Fruit fly (Drosophila melanogaster): Measurements from ENCODE around the gene Mcm3.

Mcm3 gene

dm6 chrX:5322459-5322883, 1.2 kb upstream of the Mcm3 start, which contains the start of gene Rnp4F (continued):
- no peak for TF ChIP-seq CG3838 (GFP tag; optimal IDR thresholded peaks at IDR 0.05)
- peak; percentile 91 for TF ChIP-seq BEAF-32 (GFP tag; optimal IDR thresholded peaks at IDR 0.05)
- no peak for TF ChIP-seq dmrt99B (tag; optimal IDR thresholded peaks at IDR 0.05)
- TF ChIP-seq CG14014 (GFP tag; IDR thresholded peaks at IDR 0.05) = peak; percentile 57; the same call in 1 of the 2 replicates
- peak; percentile 69 for TF ChIP-seq Hsf (GFP tag; optimal IDR thresholded peaks at IDR 0.05)
- TF ChIP-seq kay (GFP tag; optimal IDR thresholded peaks at IDR 0.05) = peak; percentile 56
- TF ChIP-seq Hr3 (GFP tag; optimal IDR thresholded peaks at IDR 0.05) = peak; percentile 67
- peak; percentile 42 for TF ChIP-seq CG13296 (GFP tag; optimal IDR thresholded peaks at IDR 0.05)
- peak; percentile 47; the same call in 1 of the 2 replicates for TF ChIP-seq CG2129 (GFP tag; IDR thresholded peaks at IDR 0.05; ENCODE audit: partially characterized antibody)
- TF ChIP-seq CG15011 (GFP tag; optimal IDR thresholded peaks at IDR 0.05) = no peak
- TF ChIP-seq Kr (GFP tag; optimal IDR thresholded peaks at IDR 0.05) = no peak
- peak; percentile 56 for TF ChIP-seq Rx (GFP tag; IDR thresholded peaks at IDR 0.05)
- peak; percentile 75 for TF ChIP-seq unc-4 (GFP tag; IDR thresholded peaks at IDR 0.05; ENCODE audit: partially characterized antibody)
- TF ChIP-seq CG14710 (tag; optimal IDR thresholded peaks at IDR 0.05) = peak; percentile 50
- TF ChIP-seq aop (GFP tag; IDR thresholded peaks at IDR 0.05) = no peak
- TF ChIP-seq Drgx (GFP tag; IDR thresholded peaks at IDR 0.05) = peak; percentile 47; the same call in 1 of the 2 replicates
- TF ChIP-seq CG10209 (GFP tag; optimal IDR thresholded peaks at IDR 0.05) = peak; percentile 51
- TF ChIP-seq CG3407 (GFP tag; optimal IDR thresholded peaks at IDR 0.05) = no peak
- TF ChIP-seq CG14050 (GFP tag; IDR thresholded peaks at IDR 0.05) = peak; percentile 37; the same call in 1 of the 3 replicates
- peak; percentile 81 for TF ChIP-seq CHES-1-like (GFP tag; optimal IDR thresholded peaks at IDR 0.05)
- no peak for TF ChIP-seq Ravus (GFP tag; IDR thresholded peaks at IDR 0.05)
- TF ChIP-seq Elba2 (GFP tag; optimal IDR thresholded peaks at IDR 0.05) = peak; percentile 75
- TF ChIP-seq ken (GFP tag; IDR thresholded peaks at IDR 0.05) = peak; percentile 72; the same call in 2 of the 3 replicates
- TF ChIP-seq hb (GFP tag; IDR thresholded peaks at IDR 0.05; ENCODE audit: partially characterized antibody) = peak; percentile 60; the same call in 2 of the 3 replicates
- no peak for TF ChIP-seq CG12769 (tag; optimal IDR thresholded peaks at IDR 0.05)
- peak; percentile 24; the same call in 1 of the 3 replicates for TF ChIP-seq zen2 (GFP tag; IDR thresholded peaks at IDR 0.05; ENCODE audit: partially characterized antibody)
- peak; percentile 57; the same call in 2 of the 3 replicates for TF ChIP-seq Optix (GFP tag; IDR thresholded peaks at IDR 0.05)
- TF ChIP-seq Deaf1 (tag; optimal IDR thresholded peaks at IDR 0.05) = no peak
- peak; percentile 43 for TF ChIP-seq croc (GFP tag; conservative IDR thresholded peaks at IDR 0.05)
- TF ChIP-seq dm (GFP tag; optimal IDR thresholded peaks at IDR 0.05) = peak; percentile 59
- TF ChIP-seq Scr (GFP tag; IDR thresholded peaks at IDR 0.05; ENCODE audit: partially characterized antibody) = peak; percentile 86
- peak; percentile 80; the same call in 2 of the 3 replicates for TF ChIP-seq CG11456 (GFP tag; IDR thresholded peaks at IDR 0.05)
- TF ChIP-seq CG6683 (GFP tag; optimal IDR thresholded peaks at IDR 0.05) = no peak
- peak; percentile 53 for TF ChIP-seq CG16863 (GFP tag; optimal IDR thresholded peaks at IDR 0.05)
- peak; percentile 71 for TF ChIP-seq ranshi (GFP tag; IDR thresholded peaks at IDR 0.05)
- TF ChIP-seq shn (GFP tag; optimal IDR thresholded peaks at IDR 0.05) = peak; percentile 82
- peak; percentile 76 for TF ChIP-seq CG8944 (GFP tag; optimal IDR thresholded peaks at IDR 0.05)
- no peak for TF ChIP-seq CG10565 (GFP tag; optimal IDR thresholded peaks at IDR 0.05)
- peak; percentile 30 for TF ChIP-seq CG10267 (tag; optimal IDR thresholded peaks at IDR 0.05)
- TF ChIP-seq Stat92E (GFP tag; optimal IDR thresholded peaks at IDR 0.05) = no peak
- TF ChIP-seq CG4360 (GFP tag; IDR thresholded peaks at IDR 0.05) = no peak
- TF ChIP-seq pan (optimal IDR thresholded peaks at IDR 0.05) = no peak
- peak in 1 of 2 experiments; percentile 67 for TF ChIP-seq pan (GFP tag; optimal IDR thresholded peaks at IDR 0.05 in 1 of 2, IDR thresholded peaks at IDR 0.05 in 1 of 2)
- peak; percentile 44 for TF ChIP-seq Ada2b (GFP tag; IDR thresholded peaks at IDR 0.05)
- no peak for TF ChIP-seq prd (optimal IDR thresholded peaks at IDR 0.05)
- peak; percentile 80 for TF ChIP-seq prd (GFP tag; IDR thresholded peaks at IDR 0.05)
- TF ChIP-seq CG31365 (tag; optimal IDR thresholded peaks at IDR 0.05) = no peak
- TF ChIP-seq Med (GFP tag) = peak; percentile 90
- TF ChIP-seq CG15696 (tag; optimal IDR thresholded peaks at IDR 0.05) = peak; percentile 25
- TF ChIP-seq slp2 (GFP tag; optimal IDR thresholded peaks at IDR 0.05) = peak; percentile 44
